Fruit fly (Drosophila melanogaster) whole organism, prepupa: Measurements from ENCODE around the gene CG6465.

Experiments
- CG10669 ChIP-seq: fragments of 200-800 bp; sonication (Bioruptor generic); optimal IDR thresholded peaks from 3 replicates; lab custom pipeline; 2018; ENCODE audit warnings: missing biosample characterization, mild to moderate bottlenecking, missing genetic modification characterization, moderate library complexity
- CG15336 ChIP-seq: fragments of 200-800 bp; sonication (Bioruptor generic); IDR thresholded peaks from 2 replicates; pipeline ENCODE4 v1.3.6; 2022; ENCODE audit warnings: missing biosample characterization, missing genetic modification characterization
- CG34406 ChIP-seq: fragments of 200-800 bp; sonication (Bioruptor generic); optimal IDR thresholded peaks from 3 replicates; lab custom pipeline; 2016; ENCODE audit warnings: missing biosample characterization, missing genetic modification characterization
- CG3919 ChIP-seq: fragments of 200-800 bp; sonication (Bioruptor generic); optimal IDR thresholded peaks from 3 replicates; lab custom pipeline; 2016; ENCODE audit warnings: missing biosample characterization, missing genetic modification characterization
- CG4318 ChIP-seq: fragments of 200-800 bp; sonication (Bioruptor generic); optimal IDR thresholded peaks from 3 replicates; lab custom pipeline; 2017; ENCODE audit warnings: missing biosample characterization, mild to moderate bottlenecking, missing genetic modification characterization
- Eip75B ChIP-seq: fragments of 200-800 bp; sonication (Bioruptor generic); optimal IDR thresholded peaks from 3 replicates; lab custom pipeline; 2016; ENCODE audit warnings: missing biosample characterization, missing genetic modification characterization
- Hr4 ChIP-seq: fragments of 200-800 bp; sonication (Bioruptor generic); optimal IDR thresholded peaks from 3 replicates; lab custom pipeline; 2016; ENCODE audit warnings: missing biosample characterization, missing genetic modification characterization
- Met ChIP-seq: fragments of 200-800 bp; sonication (Bioruptor generic); optimal IDR thresholded peaks from 3 replicates; lab custom pipeline; 2016; ENCODE audit warnings: missing biosample characterization, missing genetic modification characterization
- OdsH ChIP-seq: fragments of 200-800 bp; sonication (Bioruptor generic); optimal IDR thresholded peaks from 3 replicates; lab custom pipeline; 2016; ENCODE audit warnings: missing biosample characterization, missing genetic modification characterization
- Sox14 ChIP-seq: fragments of 200-800 bp; sonication (Bioruptor generic); optimal IDR thresholded peaks from 3 replicates; lab custom pipeline; 2016; ENCODE audit warnings: missing biosample characterization, missing genetic modification characterization
- Sox15 ChIP-seq: fragments of 200-800 bp; sonication (Bioruptor generic); optimal IDR thresholded peaks from 3 replicates; lab custom pipeline; 2016; ENCODE audit warnings: missing biosample characterization, missing genetic modification characterization
- net ChIP-seq: fragments of 200-800 bp; sonication (Bioruptor generic); optimal IDR thresholded peaks from 3 replicates; lab custom pipeline; 2016; ENCODE audit warnings: missing biosample characterization, missing genetic modification characterization
- ss ChIP-seq, 2 experiments: fragments of 200-800 bp; sonication (Bioruptor generic); optimal IDR thresholded peaks; 2 replicates in 1 of 2; 3 replicates in 1 of 2; lab custom pipeline; 2017 to 2018; ENCODE audit warnings: mild to moderate bottlenecking in 2 of 2, missing biosample characterization in 2 of 2, missing genetic modification characterization in 2 of 2, moderate library complexity in 1 of 2

DNA sequence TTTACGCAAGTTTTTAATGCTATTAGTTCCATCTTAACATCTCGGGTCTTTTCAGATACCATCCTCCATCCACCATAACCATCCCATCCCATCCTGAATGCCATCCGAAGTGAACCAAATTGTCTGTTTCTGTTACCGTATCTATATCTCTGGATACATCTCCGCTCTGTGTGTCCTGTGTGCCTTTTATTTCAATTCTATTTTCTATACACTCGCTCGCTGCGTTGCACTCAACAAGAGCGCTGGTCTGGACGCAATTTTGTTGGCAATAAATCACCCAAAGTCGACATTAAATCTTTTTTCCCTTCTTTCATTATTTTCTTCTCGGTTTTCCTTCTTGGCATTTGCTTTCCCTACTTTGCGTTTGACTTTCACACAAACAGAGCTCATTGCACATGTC is 31.5 kb downstream of the CG6465 start:
- TF ChIP-seq net (GFP tag; lab: Kevin White, UChicago) (no peak), Met (no peak), CG10669 (GFP tag; lab: Kevin White, UChicago) (no peak), Hr4 (no peak), CG3919 (no peak), Sox15 (GFP tag; lab: Kevin White, UChicago) (no peak), OdsH (GFP tag; lab: Kevin White, UChicago) (no peak), CG34406 (no peak), Sox14 (GFP tag; lab: Kevin White, UChicago) (no peak), ss (GFP tag; optimal IDR thresholded peaks at IDR 0.05; lab: Kevin White, UChicago) (no peak), CG15336 (GFP tag; lab: Robert Waterston, UW) (no peak), Eip75B (GFP tag; lab: Kevin White, UChicago) (no peak), CG4318 (GFP tag; lab: Kevin White, UChicago) (no peak)
